Fruit fly (Drosophila melanogaster): Measurements from ENCODE around the gene osp.

osp gene

dm6 chr2L:14611358-14612037 is 77.6 kb downstream of the osp start:
- TF ChIP-seq Mnt (GFP tag; optimal IDR thresholded peaks at IDR 0.05) (no peak), kay (GFP tag; ENCODE audit: borderline replicate concordance) (peak; percentile 55)

DNA sequence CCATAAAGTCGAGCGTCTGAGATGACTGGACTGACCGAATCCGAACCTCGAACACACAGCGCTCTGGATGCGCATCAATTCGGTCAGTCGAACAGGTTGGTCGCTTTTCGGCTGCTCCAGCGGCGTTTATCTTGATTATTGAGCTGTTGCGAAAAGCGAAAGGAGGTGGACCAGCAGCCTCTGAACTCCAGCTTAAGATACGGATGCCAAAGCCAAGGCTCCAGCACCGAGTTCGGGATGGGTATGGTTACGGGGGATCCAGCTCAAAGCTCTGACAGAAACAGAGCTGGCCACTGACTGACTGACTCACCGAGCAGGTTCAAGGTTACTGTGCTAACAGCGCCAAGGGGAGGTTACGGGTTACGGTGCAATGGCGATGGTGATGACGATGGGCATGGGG is 83.0 kb downstream of the osp start:
- TF ChIP-seq CG5204 (GFP tag; optimal IDR thresholded peaks at IDR 0.05) (no peak), CG12768 (GFP tag; optimal IDR thresholded peaks at IDR 0.05) (no peak), Crg-1 (GFP tag; optimal IDR thresholded peaks at IDR 0.05) (no peak), Hr96 (GFP tag; optimal IDR thresholded peaks at IDR 0.05) (no peak), toe (GFP tag; optimal IDR thresholded peaks at IDR 0.05) (no peak), Clk (GFP tag; optimal IDR thresholded peaks at IDR 0.05) (no peak), CG11617 (GFP tag; optimal IDR thresholded peaks at IDR 0.05) (no peak), CG1620 (GFP tag; optimal IDR thresholded peaks at IDR 0.05) (no peak), ovo (GFP tag; optimal IDR thresholded peaks at IDR 0.05) (no peak), CG14711 (tag; optimal IDR thresholded peaks at IDR 0.05) (no peak), CG33017 (tag; optimal IDR thresholded peaks at IDR 0.05) (no peak), bab1 (GFP tag; optimal IDR thresholded peaks at IDR 0.05) (no peak), kay (GFP tag; ENCODE audit: borderline replicate concordance) (no peak), pad (GFP tag; optimal IDR thresholded peaks at IDR 0.05) (no peak), CG7045 (GFP tag; optimal IDR thresholded peaks at IDR 0.05) (no peak), cic (GFP tag; optimal IDR thresholded peaks at IDR 0.05) (no peak), tj (GFP tag; optimal IDR thresholded peaks at IDR 0.05) (no peak)

DNA sequence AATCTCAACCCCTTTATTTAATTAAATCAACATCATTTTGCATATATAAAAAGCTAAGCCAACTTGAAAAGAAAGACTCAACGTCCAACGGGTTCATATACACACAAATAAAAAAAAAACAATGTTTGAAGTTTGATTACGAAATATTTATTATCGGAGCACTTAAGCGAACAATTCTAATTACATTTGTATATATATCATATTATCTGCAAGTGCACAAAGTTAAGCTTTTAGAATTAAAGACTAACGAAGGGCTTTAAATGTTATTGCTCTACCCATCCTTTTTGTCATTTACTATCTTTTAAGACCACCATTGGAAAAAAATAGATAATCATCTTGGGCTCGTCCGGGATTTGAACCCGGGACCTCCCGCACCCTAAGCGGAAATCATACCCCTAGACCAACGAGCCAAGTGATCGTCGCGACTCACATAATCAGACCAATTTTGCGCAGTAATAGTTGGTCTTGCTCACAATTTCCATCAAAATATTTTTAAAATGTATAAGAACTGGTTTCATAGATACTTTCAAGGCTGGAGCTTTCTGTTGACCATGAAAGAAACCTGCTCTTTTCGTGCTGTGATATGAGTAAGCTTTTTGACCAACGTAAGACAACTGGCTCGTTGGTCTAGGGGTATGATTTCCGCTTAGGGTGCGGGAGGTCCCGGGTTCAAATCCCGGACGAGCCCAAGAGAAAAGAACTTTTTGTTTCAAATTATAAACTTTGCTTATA is 89.9 kb downstream of the osp start:
- TF ChIP-seq CG11617 (GFP tag; optimal IDR thresholded peaks at IDR 0.05): no peak
- no peak for TF ChIP-seq cnc (optimal IDR thresholded peaks at IDR 0.05)
- TF ChIP-seq Mnt (GFP tag; optimal IDR thresholded peaks at IDR 0.05): no peak
- no peak for TF ChIP-seq CG1620 (GFP tag; optimal IDR thresholded peaks at IDR 0.05)
- peak; percentile 32 for TF ChIP-seq Crg-1 (GFP tag; optimal IDR thresholded peaks at IDR 0.05)
- no peak for TF ChIP-seq CG5204 (GFP tag; optimal IDR thresholded peaks at IDR 0.05)
- TF ChIP-seq ovo (GFP tag; optimal IDR thresholded peaks at IDR 0.05): no peak
- TF ChIP-seq kay (GFP tag; ENCODE audit: borderline replicate concordance): peak; percentile 85
- peak; percentile 22 for TF ChIP-seq bab1 (GFP tag; optimal IDR thresholded peaks at IDR 0.05)
- TF ChIP-seq CG12768 (GFP tag; optimal IDR thresholded peaks at IDR 0.05): no peak
- no peak for TF ChIP-seq Hr96 (GFP tag; optimal IDR thresholded peaks at IDR 0.05)
- TF ChIP-seq toe (GFP tag; optimal IDR thresholded peaks at IDR 0.05): no peak

DNA sequence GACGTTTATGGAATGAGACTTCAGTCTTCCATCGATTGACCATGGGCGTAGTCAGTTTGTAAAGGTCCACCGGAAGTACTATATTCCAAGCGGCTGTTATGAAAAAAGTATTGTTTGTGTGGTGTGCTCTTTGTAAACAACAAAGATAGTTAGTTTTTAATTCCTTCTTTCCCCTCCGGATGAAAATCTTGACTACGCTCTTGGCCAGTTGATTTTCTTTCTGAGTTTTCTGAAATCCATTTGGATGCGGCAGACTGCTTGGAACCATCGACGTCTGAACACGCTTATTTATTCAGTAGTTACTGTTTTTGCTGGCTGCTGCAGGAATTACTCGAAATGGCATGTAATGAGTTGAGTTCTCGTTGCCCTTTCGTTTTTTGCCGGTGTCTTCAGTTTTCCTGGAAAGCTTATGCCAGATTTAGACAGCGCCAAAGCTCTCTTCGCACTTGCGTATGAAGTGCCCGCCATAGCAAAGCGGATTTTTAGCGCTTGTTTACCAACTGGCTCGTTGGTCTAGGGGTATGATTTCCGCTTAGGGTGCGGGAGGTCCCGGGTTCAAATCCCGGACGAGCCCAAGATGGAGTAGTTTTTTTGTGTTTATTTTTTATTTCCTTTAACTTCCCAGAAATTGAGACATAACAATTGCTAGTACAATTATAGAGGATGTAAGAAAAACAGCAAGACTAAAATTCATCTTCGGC is 90.6 kb downstream of the osp start:
- no peak for TF ChIP-seq ovo (GFP tag; optimal IDR thresholded peaks at IDR 0.05)
- no peak for TF ChIP-seq Mnt (GFP tag; optimal IDR thresholded peaks at IDR 0.05)
- TF ChIP-seq toe (GFP tag; optimal IDR thresholded peaks at IDR 0.05): no peak
- no peak for TF ChIP-seq CG7045 (GFP tag; optimal IDR thresholded peaks at IDR 0.05)
- TF ChIP-seq CG11617 (GFP tag; optimal IDR thresholded peaks at IDR 0.05): no peak
- no peak for TF ChIP-seq CG14711 (tag; optimal IDR thresholded peaks at IDR 0.05)
- TF ChIP-seq bab1 (GFP tag; optimal IDR thresholded peaks at IDR 0.05): no peak
- no peak for TF ChIP-seq kay (GFP tag; ENCODE audit: borderline replicate concordance)
- TF ChIP-seq CG12768 (GFP tag; optimal IDR thresholded peaks at IDR 0.05): no peak
- no peak for TF ChIP-seq cnc (optimal IDR thresholded peaks at IDR 0.05)
- TF ChIP-seq cic (GFP tag; optimal IDR thresholded peaks at IDR 0.05): no peak
- no peak for TF ChIP-seq CG7101 (tag; optimal IDR thresholded peaks at IDR 0.05)
- TF ChIP-seq CG1620 (GFP tag; optimal IDR thresholded peaks at IDR 0.05): no peak
- TF ChIP-seq tj (GFP tag; optimal IDR thresholded peaks at IDR 0.05): no peak
- TF ChIP-seq Hr96 (GFP tag; optimal IDR thresholded peaks at IDR 0.05): no peak
- no peak for TF ChIP-seq CG5204 (GFP tag; optimal IDR thresholded peaks at IDR 0.05)
- TF ChIP-seq CG33017 (tag; optimal IDR thresholded peaks at IDR 0.05): no peak
- TF ChIP-seq Crg-1 (GFP tag; optimal IDR thresholded peaks at IDR 0.05): no peak
- TF ChIP-seq pad (GFP tag; optimal IDR thresholded peaks at IDR 0.05): no peak
- TF ChIP-seq Clk (GFP tag; optimal IDR thresholded peaks at IDR 0.05): no peak

DNA sequence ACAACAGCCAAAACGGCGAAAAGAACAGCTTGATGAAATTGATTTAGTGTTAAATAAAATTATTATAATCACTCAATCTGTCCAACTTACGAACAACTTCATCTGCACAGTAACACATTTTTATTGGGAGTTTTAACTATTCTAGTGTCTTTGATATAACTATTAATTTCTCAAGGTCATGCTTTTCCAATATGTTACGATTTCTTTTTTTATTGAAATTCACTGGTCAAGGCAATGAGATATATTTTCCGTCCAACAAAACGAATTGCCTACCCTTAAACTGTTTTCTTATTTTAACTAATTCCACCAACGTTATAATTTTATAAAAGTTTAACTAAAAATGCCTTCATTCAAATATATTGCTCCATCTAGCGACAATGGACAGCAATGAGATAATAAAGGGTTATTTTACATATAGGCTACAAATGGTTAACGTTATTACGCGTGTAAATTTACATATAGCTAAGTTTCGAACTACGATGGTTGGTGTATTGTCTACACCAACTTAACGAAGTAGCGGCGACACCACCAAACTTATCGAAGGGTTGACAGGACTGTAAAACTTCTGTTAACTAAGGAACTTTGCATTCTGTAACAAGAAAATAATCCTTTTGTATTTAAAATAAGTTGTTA is 100.4 kb downstream of the osp start:
- TF ChIP-seq CG11617 (GFP tag; optimal IDR thresholded peaks at IDR 0.05) (no peak), pad (GFP tag; optimal IDR thresholded peaks at IDR 0.05) (no peak), tj (GFP tag; optimal IDR thresholded peaks at IDR 0.05) (no peak), Mnt (GFP tag; optimal IDR thresholded peaks at IDR 0.05) (no peak), CG1620 (GFP tag; optimal IDR thresholded peaks at IDR 0.05) (no peak), toe (GFP tag; optimal IDR thresholded peaks at IDR 0.05) (no peak), CG7101 (tag; optimal IDR thresholded peaks at IDR 0.05) (no peak), kay (GFP tag; ENCODE audit: borderline replicate concordance) (no peak), cic (GFP tag; optimal IDR thresholded peaks at IDR 0.05) (no peak), Hr96 (GFP tag; optimal IDR thresholded peaks at IDR 0.05) (no peak), CG5204 (GFP tag; optimal IDR thresholded peaks at IDR 0.05) (no peak), CG7045 (GFP tag; optimal IDR thresholded peaks at IDR 0.05) (no peak), CG33017 (tag; optimal IDR thresholded peaks at IDR 0.05) (no peak), Clk (GFP tag; optimal IDR thresholded peaks at IDR 0.05) (no peak), CG14711 (tag; optimal IDR thresholded peaks at IDR 0.05) (no peak), cnc (optimal IDR thresholded peaks at IDR 0.05) (no peak), CG12768 (GFP tag; optimal IDR thresholded peaks at IDR 0.05) (no peak), Crg-1 (GFP tag; optimal IDR thresholded peaks at IDR 0.05) (no peak), bab1 (GFP tag; optimal IDR thresholded peaks at IDR 0.05) (no peak)
